Comparison of ENCODE assay signal across 1 fruit fly cellular context in genomic region chr3L:895314-895980, dm6.
TF ChIP-seq lines count a peak whose summit lies in the region.

CG34056 (plus strand) TSS chr3L:895951.

TF ChIP-seq in whole organism, embryonic, 481 proteins besides CTCF, POLR2A, EP300 and RAD21 (continued from another document and continues in another):
- TF ChIP-seq CG10462 (GFP tag; optimal IDR thresholded peaks at IDR 0.05; lab: Kevin White, UChicago) (peak; percentile 69), CG7556 (GFP tag; optimal IDR thresholded peaks at IDR 0.05; lab: Kevin White, UChicago) (peak; percentile 92), CG18764 (GFP tag; optimal IDR thresholded peaks at IDR 0.05; lab: Kevin White, UChicago) (peak; percentile 91), E2f2 (GFP tag; IDR thresholded peaks at IDR 0.05; lab: Robert Waterston, UW) (peak; percentile 76), Antp (GFP tag; optimal IDR thresholded peaks at IDR 0.05; lab: Kevin White, UChicago) (peak; percentile 75), klu (GFP tag; IDR thresholded peaks at IDR 0.05; lab: Robert Waterston, UW) (peak; percentile 91), CG3065 (GFP tag; optimal IDR thresholded peaks at IDR 0.05; lab: Kevin White, UChicago) (peak; percentile 56), CG6791 (GFP tag; IDR thresholded peaks at IDR 0.05; lab: Robert Waterston, UW; ENCODE audit: partially characterized antibody) (no peak), CG10543 (GFP tag; optimal IDR thresholded peaks at IDR 0.05; lab: Kevin White, UChicago) (peak; percentile 20), CG17186 (GFP tag; optimal IDR thresholded peaks at IDR 0.05; lab: Kevin White, UChicago) (peak; percentile 44), BtbVII (GFP tag; optimal IDR thresholded peaks at IDR 0.05; lab: Kevin White, UChicago) (peak; percentile 92), Camta (GFP tag; optimal IDR thresholded peaks at IDR 0.05; lab: Kevin White, UChicago) (peak; percentile 91), knrl (GFP tag; IDR thresholded peaks at IDR 0.05; lab: Robert Waterston, UW; ENCODE audit: partially characterized antibody) (no peak), Drgx (GFP tag; IDR thresholded peaks at IDR 0.05; lab: Robert Waterston, UW) (peak; percentile 99), CG14710 (tag; optimal IDR thresholded peaks at IDR 0.05; lab: Kevin White, UChicago) (peak; percentile 89), grau (tag; optimal IDR thresholded peaks at IDR 0.05; lab: Kevin White, UChicago) (peak; percentile 85), Usf (GFP tag; optimal IDR thresholded peaks at IDR 0.05; lab: Kevin White, UChicago) (peak; percentile 32), Dip2 (GFP tag; IDR thresholded peaks at IDR 0.05; lab: Robert Waterston, UW) (peak; percentile 45; the same call in 1 of the 2 replicates), disco-r (GFP tag; optimal IDR thresholded peaks at IDR 0.05; lab: Kevin White, UChicago) (peak; percentile 59), CG4820 (GFP tag; optimal IDR thresholded peaks at IDR 0.05; lab: Kevin White, UChicago) (peak; percentile 94), ab (GFP tag; optimal IDR thresholded peaks at IDR 0.05; lab: Kevin White, UChicago) (no peak), Hr3 (GFP tag; optimal IDR thresholded peaks at IDR 0.05; lab: Kevin White, UChicago) (peak; percentile 79), CG34224 (GFP tag; IDR thresholded peaks at IDR 0.05; lab: Robert Waterston, UW; ENCODE audit: partially characterized antibody) (no peak), CG2889 (GFP tag; IDR thresholded peaks at IDR 0.05; lab: Robert Waterston, UW) (peak; percentile 82; the same call in 2 of the 3 replicates), Kr (GFP tag; optimal IDR thresholded peaks at IDR 0.05; lab: Kevin White, UChicago) (no peak), CG9609 (GFP tag; optimal IDR thresholded peaks at IDR 0.05; lab: Kevin White, UChicago) (peak; percentile 32), CG12299 (tag; optimal IDR thresholded peaks at IDR 0.05; lab: Kevin White, UChicago) (peak; percentile 89), CG6272 (GFP tag; IDR thresholded peaks at IDR 0.05; lab: Robert Waterston, UW) (peak; percentile 90), br (optimal IDR thresholded peaks at IDR 0.05; lab: Kevin White, UChicago) (no peak), CG1233 (GFP tag; optimal IDR thresholded peaks at IDR 0.05; lab: Kevin White, UChicago) (peak; percentile 93), aop (GFP tag; IDR thresholded peaks at IDR 0.05; lab: Robert Waterston, UW) (peak; percentile 81), Doc3 (GFP tag; IDR thresholded peaks at IDR 0.05; lab: Robert Waterston, UW; ENCODE audit: partially characterized antibody) (no peak), CG11560 (tag; IDR thresholded peaks at IDR 0.05; lab: Robert Waterston, UW) (peak; percentile 75), CG18011 (GFP tag; optimal IDR thresholded peaks at IDR 0.05; lab: Kevin White, UChicago) (peak; percentile 59), mld (GFP tag; IDR thresholded peaks at IDR 0.05; lab: Robert Waterston, UW; ENCODE audit: partially characterized antibody) (no peak), sens-2 (GFP tag; IDR thresholded peaks at IDR 0.05; lab: Robert Waterston, UW) (peak; percentile 84), cato (GFP tag; optimal IDR thresholded peaks at IDR 0.05; lab: Kevin White, UChicago; ENCODE audit: borderline replicate concordance) (peak; percentile 55), ham (GFP tag; IDR thresholded peaks at IDR 0.05; lab: Robert Waterston, UW) (peak; percentile 79; the same call in 1 of the 2 replicates), sisA (GFP tag; IDR thresholded peaks at IDR 0.05; lab: Robert Waterston, UW) (peak; percentile 93), chn (GFP tag; optimal IDR thresholded peaks at IDR 0.05; lab: Kevin White, UChicago) (peak; percentile 64), CG31441 (GFP tag; IDR thresholded peaks at IDR 0.05; lab: Robert Waterston, UW) (peak; percentile 96), D19A (tag; optimal IDR thresholded peaks at IDR 0.05; lab: Kevin White, UChicago) (peak; percentile 89), wdn (GFP tag; IDR thresholded peaks at IDR 0.05; lab: Robert Waterston, UW) (peak; percentile 93), vfl (GFP tag; optimal IDR thresholded peaks at IDR 0.05; lab: Kevin White, UChicago) (peak; percentile 71), CG17568 (GFP tag; optimal IDR thresholded peaks at IDR 0.05; lab: Kevin White, UChicago) (peak; percentile 72), bbx (GFP tag; IDR thresholded peaks at IDR 0.05; lab: Robert Waterston, UW; ENCODE audit: partially characterized antibody) (no peak), CG11696 (GFP tag; IDR thresholded peaks at IDR 0.05; lab: Robert Waterston, UW) (peak; percentile 85), nerfin-1 (tag; optimal IDR thresholded peaks at IDR 0.05; lab: Kevin White, UChicago) (peak; percentile 98), tio (GFP tag; optimal IDR thresholded peaks at IDR 0.05; lab: Kevin White, UChicago) (peak; percentile 68), CG1603 (tag; optimal IDR thresholded peaks at IDR 0.05; lab: Kevin White, UChicago) (peak; percentile 32), esg (GFP tag; conservative IDR thresholded peaks at IDR 0.05; lab: Robert Waterston, UW) (peak; percentile 92), salm (tag; optimal IDR thresholded peaks at IDR 0.05; lab: Kevin White, UChicago) (peak; percentile 88), crol (GFP tag; IDR thresholded peaks at IDR 0.05; lab: Robert Waterston, UW) (no peak), Six4 (GFP tag; optimal IDR thresholded peaks at IDR 0.05; lab: Kevin White, UChicago) (peak; percentile 91), lilli (GFP tag; optimal IDR thresholded peaks at IDR 0.05; lab: Kevin White, UChicago) (peak; percentile 84), Fer2 (tag; optimal IDR thresholded peaks at IDR 0.05; lab: Kevin White, UChicago) (peak; percentile 83), Xbp1 (GFP tag; optimal IDR thresholded peaks at IDR 0.05; lab: Kevin White, UChicago) (peak; percentile 90), kni (GFP tag; optimal IDR thresholded peaks at IDR 0.05; lab: Kevin White, UChicago) (peak; percentile 70), CG9437 (GFP tag; optimal IDR thresholded peaks at IDR 0.05; lab: Kevin White, UChicago) (peak; percentile 68), CG15011 (GFP tag; optimal IDR thresholded peaks at IDR 0.05; lab: Kevin White, UChicago) (peak; percentile 87), Sry-δ (GFP tag; optimal IDR thresholded peaks at IDR 0.05; lab: Kevin White, UChicago) (peak; percentile 47), CG12391 (tag; optimal IDR thresholded peaks at IDR 0.05; lab: Kevin White, UChicago) (peak; percentile 88), Hmx (GFP tag; optimal IDR thresholded peaks at IDR 0.05; lab: Kevin White, UChicago) (peak; percentile 40), cad (GFP tag; optimal IDR thresholded peaks at IDR 0.05; lab: Kevin White, UChicago) (no peak), CG4707 (GFP tag; optimal IDR thresholded peaks at IDR 0.05; lab: Kevin White, UChicago) (peak; percentile 74), CG3726 (GFP tag; IDR thresholded peaks at IDR 0.05; lab: Robert Waterston, UW) (peak; percentile 87), maf-S (GFP tag; optimal IDR thresholded peaks at IDR 0.05; lab: Kevin White, UChicago) (peak; percentile 70), CG2116 (GFP tag; optimal IDR thresholded peaks at IDR 0.05; lab: Kevin White, UChicago) (peak; percentile 24), TFAM (GFP tag; optimal IDR thresholded peaks at IDR 0.05; lab: Kevin White, UChicago) (peak; percentile 49), CG42726 (GFP tag; IDR thresholded peaks at IDR 0.05; lab: Robert Waterston, UW; ENCODE audit: partially characterized antibody) (no peak), Awh (GFP tag; IDR thresholded peaks at IDR 0.05; lab: Robert Waterston, UW) (peak; percentile 97), CG10565 (GFP tag; optimal IDR thresholded peaks at IDR 0.05; lab: Kevin White, UChicago) (peak; percentile 58), CG12236 (GFP tag; optimal IDR thresholded peaks at IDR 0.05; lab: Kevin White, UChicago) (peak; percentile 72), amos (GFP tag; IDR thresholded peaks at IDR 0.05; lab: Robert Waterston, UW; ENCODE audit: partially characterized antibody) (no peak), tna (GFP tag; IDR thresholded peaks at IDR 0.05; lab: Robert Waterston, UW; ENCODE audit: partially characterized antibody) (no peak), CG6854 (GFP tag; optimal IDR thresholded peaks at IDR 0.05; lab: Kevin White, UChicago) (peak; percentile 86), dm (GFP tag; optimal IDR thresholded peaks at IDR 0.05; lab: Kevin White, UChicago) (peak; percentile 5), CG15601 (tag; optimal IDR thresholded peaks at IDR 0.05; lab: Kevin White, UChicago) (peak; percentile 75), CG15479 (GFP tag; optimal IDR thresholded peaks at IDR 0.05; lab: Kevin White, UChicago) (no peak), Tbp (GFP tag; optimal IDR thresholded peaks at IDR 0.05; lab: Kevin White, UChicago) (no peak), CG43689 (GFP tag; IDR thresholded peaks at IDR 0.05; lab: Robert Waterston, UW) (peak; percentile 82), sima (GFP tag; optimal IDR thresholded peaks at IDR 0.05; lab: Kevin White, UChicago) (peak; percentile 65), sens (GFP tag; lab: Kevin White, UChicago) (peak; percentile 99), Lpt (GFP tag; optimal IDR thresholded peaks at IDR 0.05; lab: Kevin White, UChicago) (no peak), ems (GFP tag; optimal IDR thresholded peaks at IDR 0.05; lab: Kevin White, UChicago) (peak; percentile 85), zen (tag; optimal IDR thresholded peaks at IDR 0.05; lab: Kevin White, UChicago) (peak; percentile 88), CG17912 (GFP tag; optimal IDR thresholded peaks at IDR 0.05; lab: Kevin White, UChicago) (no peak), CG2678 (tag; optimal IDR thresholded peaks at IDR 0.05; lab: Kevin White, UChicago) (peak; percentile 97), CG13287 (GFP tag; IDR thresholded peaks at IDR 0.05; lab: Robert Waterston, UW; ENCODE audit: partially characterized antibody) (no peak), CG10959 (GFP tag; IDR thresholded peaks at IDR 0.05; lab: Robert Waterston, UW) (peak; percentile 85), Vsx1 (GFP tag; optimal IDR thresholded peaks at IDR 0.05; lab: Kevin White, UChicago) (peak; percentile 86), CG32772 (GFP tag; IDR thresholded peaks at IDR 0.05; lab: Robert Waterston, UW) (peak; percentile 95), trem (tag; optimal IDR thresholded peaks at IDR 0.05; lab: Kevin White, UChicago) (peak; percentile 80), Abd-B (GFP tag; optimal IDR thresholded peaks at IDR 0.05; lab: Kevin White, UChicago) (peak; percentile 78), Hmr (GFP tag; optimal IDR thresholded peaks at IDR 0.05; lab: Kevin White, UChicago) (peak; percentile 85), CG8478 (optimal IDR thresholded peaks at IDR 0.05; lab: Kevin White, UChicago) (no peak), kah (GFP tag; optimal IDR thresholded peaks at IDR 0.05; lab: Kevin White, UChicago) (peak; percentile 87), Myb (GFP tag; optimal IDR thresholded peaks at IDR 0.05; lab: Kevin White, UChicago) (peak; percentile 45), HmgD (GFP tag; optimal IDR thresholded peaks at IDR 0.05; lab: Kevin White, UChicago) (no peak), CG34422 (GFP tag; IDR thresholded peaks at IDR 0.05; lab: Robert Waterston, UW) (peak; percentile 94), Trl (optimal IDR thresholded peaks at IDR 0.05; lab: Kevin White, UChicago) (peak in 1 of 2 experiments; percentile 21), Trl (GFP tag; optimal IDR thresholded peaks at IDR 0.05; lab: Kevin White, UChicago) (peak; percentile 88), Meics (GFP tag; optimal IDR thresholded peaks at IDR 0.05; lab: Kevin White, UChicago) (peak; percentile 93), slou (GFP tag; optimal IDR thresholded peaks at IDR 0.05; lab: Kevin White, UChicago) (peak; percentile 59), nerfin-2 (GFP tag; IDR thresholded peaks at IDR 0.05; lab: Robert Waterston, UW; ENCODE audit: partially characterized antibody) (no peak), B-H1 (GFP tag; IDR thresholded peaks at IDR 0.05; lab: Robert Waterston, UW) (peak; percentile 93), hbn (GFP tag; IDR thresholded peaks at IDR 0.05; lab: Robert Waterston, UW; ENCODE audit: partially characterized antibody) (no peak), CG12744 (GFP tag; optimal IDR thresholded peaks at IDR 0.05; lab: Kevin White, UChicago) (peak; percentile 57), Sox102F (GFP tag; optimal IDR thresholded peaks at IDR 0.05; lab: Kevin White, UChicago) (peak; percentile 93), GATAe (GFP tag; conservative IDR thresholded peaks at IDR 0.05; lab: Robert Waterston, UW) (peak; percentile 83), crp (GFP tag; optimal IDR thresholded peaks at IDR 0.05; lab: Kevin White, UChicago) (peak in 1 of 2 experiments; percentile 48), Poxn (GFP tag; IDR thresholded peaks at IDR 0.05; lab: Robert Waterston, UW) (peak; percentile 71), CG18262 (tag; optimal IDR thresholded peaks at IDR 0.05; lab: Kevin White, UChicago) (peak; percentile 93), pros (GFP tag; optimal IDR thresholded peaks at IDR 0.05; lab: Kevin White, UChicago) (peak; percentile 39), Hr51 (GFP tag; optimal IDR thresholded peaks at IDR 0.05; lab: Kevin White, UChicago) (peak; percentile 47 to 92), ewg (GFP tag; optimal IDR thresholded peaks at IDR 0.05; lab: Kevin White, UChicago) (peak; percentile 75), E2f1 (GFP tag; IDR thresholded peaks at IDR 0.05; lab: Robert Waterston, UW) (peak; percentile 96), ap (GFP tag; IDR thresholded peaks at IDR 0.05; lab: Robert Waterston, UW) (peak; percentile 92), prd (optimal IDR thresholded peaks at IDR 0.05; lab: Kevin White, UChicago) (no peak), prd (GFP tag; IDR thresholded peaks at IDR 0.05; lab: Robert Waterston, UW) (peak; percentile 96), CG7839 (tag; optimal IDR thresholded peaks at IDR 0.05; lab: Kevin White, UChicago) (peak; percentile 94), CG1024 (GFP tag; IDR thresholded peaks at IDR 0.05; lab: Robert Waterston, UW) (peak; percentile 92), Doc2 (GFP tag; IDR thresholded peaks at IDR 0.05; lab: Robert Waterston, UW) (peak; percentile 82), Jarid2 (GFP tag; optimal IDR thresholded peaks at IDR 0.05; lab: Kevin White, UChicago) (peak; percentile 65), ken (GFP tag; IDR thresholded peaks at IDR 0.05; lab: Robert Waterston, UW) (peak; percentile 93), D (optimal IDR thresholded peaks at IDR 0.05; lab: Kevin White, UChicago) (no peak), D (GFP tag; optimal IDR thresholded peaks at IDR 0.05; lab: Kevin White, UChicago) (peak; percentile 91), pnt (GFP tag; optimal IDR thresholded peaks at IDR 0.05; lab: Kevin White, UChicago) (peak; percentile 83), inv (GFP tag; IDR thresholded peaks at IDR 0.05; lab: Robert Waterston, UW; ENCODE audit: partially characterized antibody) (no peak), Sry-β (GFP tag; optimal IDR thresholded peaks at IDR 0.05; lab: Kevin White, UChicago) (peak; percentile 49), exex (tag; optimal IDR thresholded peaks at IDR 0.05; lab: Kevin White, UChicago) (peak; percentile 71)
